Worm (Caenorhabditis elegans) whole organism, young adult: ENCODE data around the gene npp-18.

Experiments
- aptf-2 ChIP-seq: fragments of 200-800 bp; sonication (Bioruptor generic); conservative IDR thresholded peaks from 2 replicates; pipeline ENCODE4 v1.3.6; 2022; ENCODE audit warnings: missing genetic modification reagents, missing genetic modification characterization, missing compliant biosample characterization
- bed-1 ChIP-seq: fragments of 200-800 bp; sonication (Bioruptor generic); IDR thresholded peaks from 2 replicates; pipeline ENCODE4 v1.3.6; 2022; ENCODE audit warnings: missing genetic modification reagents, missing genetic modification characterization, missing compliant biosample characterization
- dox-1 ChIP-seq: fragments of 200-800 bp; sonication (Bioruptor generic); IDR thresholded peaks from 2 replicates; pipeline ENCODE4 v1.3.6; 2022; ENCODE audit warnings: missing genetic modification reagents, missing genetic modification characterization, missing compliant biosample characterization
- ets-4 ChIP-seq: fragments of 200-800 bp; sonication (Bioruptor generic); optimal IDR thresholded peaks from 2 replicates; lab custom pipeline; 2018; ENCODE audit warnings: mild to moderate bottlenecking, missing genetic modification characterization, missing compliant biosample characterization
- gei-17 ChIP-seq: fragments of 200-800 bp; sonication (Bioruptor generic); optimal IDR thresholded peaks from 2 replicates; lab custom pipeline; 2018; ENCODE audit warnings: mild to moderate bottlenecking, missing genetic modification characterization, missing compliant biosample characterization
- lin-35 ChIP-seq, 3 experiments: fragments of 150-350 bp in 2 of 3; sonication (generic microtip) in 1 of 3; optimal IDR thresholded peaks; 2 replicates each; lab custom pipeline; 2014 to 2018; ENCODE audit warnings: missing biosample characterization in 3 of 3, missing genetic modification characterization in 3 of 3, missing genetic modification reagents in 3 of 3
- snpc-1.1 ChIP-seq: sonication (generic microtip); optimal IDR thresholded peaks from 2 replicates; lab custom pipeline; 2017; ENCODE audit warnings: missing genetic modification characterization, mild to moderate bottlenecking, missing compliant biosample characterization, antibody characterized with exemption, moderate library complexity, missing genotype, missing genetic modification reagents; ENCODE audit not compliant: insufficient read depth

DNA sequence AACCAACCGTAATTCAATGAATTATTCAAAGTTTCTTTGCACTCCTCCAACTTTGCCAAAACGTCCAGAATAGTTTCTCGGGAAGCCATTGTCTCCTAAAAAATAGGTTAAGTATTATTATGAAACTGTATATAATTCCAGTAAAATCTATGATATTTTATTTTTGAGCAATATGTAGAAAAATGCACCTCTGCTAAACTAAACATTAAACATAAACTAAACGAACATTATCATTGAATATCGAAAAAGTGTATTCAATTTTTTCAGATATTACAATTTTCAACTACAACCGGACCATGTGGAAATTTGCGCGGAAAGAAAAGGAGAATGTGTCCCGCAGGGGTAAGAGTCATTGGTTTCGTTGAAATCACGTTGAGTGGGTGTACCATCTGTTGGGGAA lies 43.0 kb downstream of the npp-18 start, which contains the start of gene F53A2.3:
- TF ChIP-seq gei-17 (no peak), snpc-1.1 (tag; lab: Kevin White, UChicago) (no peak), bed-1 (no peak), lin-35 (GFP tag; optimal IDR thresholded peaks at IDR 0.05; lab: Kevin White, UChicago) (no peak), ets-4 (no peak), dox-1 (no peak), aptf-2 (GFP tag; lab: Robert Waterston, UW) (no peak)
